Worm (Caenorhabditis elegans): ENCODE measurements around the gene cgh-1.

Gene cgh-1

ce11 chrIII:7520672-7521071 is 23.0 kb upstream of the cgh-1 start, which contains the start of the genes cux-7 and C07H6.2 (continued):
- TF ChIP-seq hlh-26 (GFP tag; conservative IDR thresholded peaks at IDR 0.05) (no peak), F57C9.4 (tag; optimal IDR thresholded peaks at IDR 0.05) (peak; percentile 97), attf-6 (GFP tag; IDR thresholded peaks at IDR 0.05) (peak; percentile 26; the same call in 1 of the 2 replicates), ceh-27 (GFP tag; optimal IDR thresholded peaks at IDR 0.05) (peak; percentile 98), somi-1 (GFP tag; optimal IDR thresholded peaks at IDR 0.05) (peak; percentile 74), hmg-1.2 (GFP tag; IDR thresholded peaks at IDR 0.05) (peak; percentile 37; the same call in 1 of the 2 replicates), B0261.1 (tag; optimal IDR thresholded peaks at IDR 0.05) (peak; percentile 36), Y79H2A.3 (GFP tag; conservative IDR thresholded peaks at IDR 0.05) (peak; percentile 49; the same call in 1 of the 2 replicates), gei-17 (GFP tag; optimal IDR thresholded peaks at IDR 0.05) (no peak), F33H1.4 (GFP tag; IDR thresholded peaks at IDR 0.05) (peak; percentile 72), atf-7 (tag; optimal IDR thresholded peaks at IDR 0.05) (peak; percentile 74), ztf-3 (GFP tag; optimal IDR thresholded peaks at IDR 0.05) (no peak), F37B4.10 (GFP tag; IDR thresholded peaks at IDR 0.05) (0 out of 2 replicates have a peak, but pooled peaks have one; percentile 12), F55B11.4 (tag; optimal IDR thresholded peaks at IDR 0.05; ENCODE audit: borderline replicate concordance, insufficient read depth) (no peak), zim-3 (tag; optimal IDR thresholded peaks at IDR 0.05) (peak; percentile 96), F57A8.1 (GFP tag; optimal IDR thresholded peaks at IDR 0.05) (no peak), nhr-90 (tag; optimal IDR thresholded peaks at IDR 0.05) (no peak), aptf-3 (GFP tag; IDR thresholded peaks at IDR 0.05) (no peak), C06A6.2 (GFP tag; conservative IDR thresholded peaks at IDR 0.05) (peak; percentile 78; the same call in 1 of the 2 replicates), D2030.7 (GFP tag; IDR thresholded peaks at IDR 0.05) (peak; percentile 75), nfya-1 (tag; optimal IDR thresholded peaks at IDR 0.05; ENCODE audit: borderline replicate concordance, insufficient read depth) (no peak), fkh-3 (tag; optimal IDR thresholded peaks at IDR 0.05) (no peak), lin-40 (tag; optimal IDR thresholded peaks at IDR 0.05) (peak; percentile 91), lsl-1 (GFP tag; optimal IDR thresholded peaks at IDR 0.05) (peak; percentile 65), rpc-1 (optimal IDR thresholded peaks at IDR 0.05) (no peak), rpc-1 (tag; optimal IDR thresholded peaks at IDR 0.05) (no peak), pha-4 (tag; optimal IDR thresholded peaks at IDR 0.05) (no peak), sdz-38 (tag; optimal IDR thresholded peaks at IDR 0.05) (peak; percentile 24), madf-3 (GFP tag; IDR thresholded peaks at IDR 0.05) (peak; percentile 86; the same call in 1 of the 2 replicates), dpl-1 (GFP tag; optimal IDR thresholded peaks at IDR 0.05) (peak; percentile 62), tbp1 (GFP tag; optimal IDR thresholded peaks at IDR 0.05) (peak; percentile 60), ceh-100 (GFP tag; IDR thresholded peaks at IDR 0.05) (peak; percentile 79)

- TF ChIP-seq B0019.2 (GFP tag; conservative IDR thresholded peaks at IDR 0.05) = no peak
- no peak for TF ChIP-seq bed-2 (GFP tag; IDR thresholded peaks at IDR 0.05)
- no peak for TF ChIP-seq sptf-2 (GFP tag; optimal IDR thresholded peaks at IDR 0.05)
- TF ChIP-seq unc-62 (GFP tag; optimal IDR thresholded peaks at IDR 0.05) = no peak
- no peak for TF ChIP-seq bed-1 (GFP tag; IDR thresholded peaks at IDR 0.05)
- TF ChIP-seq F22D6.2 (tag; optimal IDR thresholded peaks at IDR 0.05) = no peak
- no peak for TF ChIP-seq ceh-27 (GFP tag; optimal IDR thresholded peaks at IDR 0.05)
Measured at ce11 chrIII:7518424-7518823, 20.8 kb upstream of the cgh-1 start, which contains the start of gene clk-2. Gene clk-2 (minus strand): TSS chrIII:7518524.

- TF ChIP-seq nhr-80 (tag; optimal IDR thresholded peaks at IDR 0.05) (peak; percentile 30), lag-1 (GFP tag; IDR thresholded peaks at IDR 0.05) (no peak), nhr-120 (GFP tag; IDR thresholded peaks at IDR 0.05) (no peak), zfh-2 (GFP tag; conservative IDR thresholded peaks at IDR 0.05) (no peak), lin-40 (tag; optimal IDR thresholded peaks at IDR 0.05) (no peak), hrde-1 (tag; optimal IDR thresholded peaks at IDR 0.05; ENCODE audit: borderline replicate concordance) (no peak)
Measured at ce11 chrIII:7508128-7508635, 10.6 kb upstream of the cgh-1 start, which contains the start of gene cls-1. Gene cls-1 (plus strand): TSS chrIII:7508178.
